Fruit fly (Drosophila melanogaster): ENCODE data around the gene CG17298.
A peak's percentile ranks its signal among the peaks of the same experiment; 100 is the strongest.

Gene CG17298

DNA sequence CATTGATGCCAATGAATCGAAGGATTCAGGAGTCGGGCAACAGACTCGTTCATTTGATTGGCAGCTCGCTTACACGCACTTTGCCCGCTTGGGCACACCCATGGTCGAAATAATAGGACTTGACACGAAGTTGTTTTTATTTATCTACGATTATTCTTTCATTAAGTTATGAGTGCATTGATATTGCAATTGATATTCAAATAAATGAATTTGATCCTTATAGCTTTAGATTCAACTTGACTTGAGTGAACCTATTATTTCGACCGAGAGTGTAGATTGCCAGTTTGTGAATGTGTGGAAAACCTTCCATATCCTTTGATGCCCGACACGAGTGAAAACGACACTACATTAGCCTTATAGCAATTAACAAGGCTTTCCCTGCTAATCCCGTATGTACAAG, 47.5 kb downstream of the CG17298 start:
- TF ChIP-seq Hr78 (GFP tag; optimal IDR thresholded peaks at IDR 0.05) (no peak), CG32264 (GFP tag; optimal IDR thresholded peaks at IDR 0.05) (no peak), Abd-B (GFP tag; optimal IDR thresholded peaks at IDR 0.05) (no peak), foxo (GFP tag; optimal IDR thresholded peaks at IDR 0.05) (peak in 1 of 2 experiments; percentile 59), fru (GFP tag; optimal IDR thresholded peaks at IDR 0.05) (peak; percentile 48), N (GFP tag; optimal IDR thresholded peaks at IDR 0.05) (no peak), Hnf4 (GFP tag; optimal IDR thresholded peaks at IDR 0.05) (peak; percentile 34), Jra (GFP tag; optimal IDR thresholded peaks at IDR 0.05) (no peak), sv (GFP tag; optimal IDR thresholded peaks at IDR 0.05) (no peak), brk (GFP tag; optimal IDR thresholded peaks at IDR 0.05) (no peak), HLH106 (tag; optimal IDR thresholded peaks at IDR 0.05) (peak; percentile 43), dl (GFP tag; optimal IDR thresholded peaks at IDR 0.05; ENCODE audit: insufficient read depth in 1 of 2, partially characterized antibody in 2 of 2) (no peak), Dfd (GFP tag; optimal IDR thresholded peaks at IDR 0.05) (no peak), Sp1 (GFP tag; optimal IDR thresholded peaks at IDR 0.05) (peak; percentile 56), pan (optimal IDR thresholded peaks at IDR 0.05) (no peak), br (GFP tag; optimal IDR thresholded peaks at IDR 0.05) (peak; percentile 40), dsf (GFP tag; optimal IDR thresholded peaks at IDR 0.05; ENCODE audit: borderline replicate concordance) (no peak), Mio (GFP tag; optimal IDR thresholded peaks at IDR 0.05) (no peak), woc (GFP tag; optimal IDR thresholded peaks at IDR 0.05) (no peak), h (GFP tag; optimal IDR thresholded peaks at IDR 0.05) (peak; percentile 52), usp (GFP tag; optimal IDR thresholded peaks at IDR 0.05) (no peak), CG9705 (GFP tag; optimal IDR thresholded peaks at IDR 0.05) (no peak), rgr (GFP tag; optimal IDR thresholded peaks at IDR 0.05) (peak; percentile 58), Vsx2 (GFP tag; optimal IDR thresholded peaks at IDR 0.05; ENCODE audit: partially characterized antibody) (no peak), CrebA (GFP tag; optimal IDR thresholded peaks at IDR 0.05; ENCODE audit: borderline replicate concordance) (no peak), psq (GFP tag; optimal IDR thresholded peaks at IDR 0.05) (peak; percentile 33), sage (GFP tag; optimal IDR thresholded peaks at IDR 0.05) (no peak), GATAd (GFP tag; optimal IDR thresholded peaks at IDR 0.05) (no peak), lola (GFP tag; optimal IDR thresholded peaks at IDR 0.05) (no peak), dmrt93B (GFP tag; optimal IDR thresholded peaks at IDR 0.05) (no peak), ey (GFP tag; optimal IDR thresholded peaks at IDR 0.05) (peak; percentile 46), tai (GFP tag; optimal IDR thresholded peaks at IDR 0.05) (no peak), OdsH (GFP tag; optimal IDR thresholded peaks at IDR 0.05) (peak; percentile 33), Rel (GFP tag; optimal IDR thresholded peaks at IDR 0.05) (no peak), Rel (tag; optimal IDR thresholded peaks at IDR 0.05) (no peak), Myc (optimal IDR thresholded peaks at IDR 0.05) (no peak), Dif (GFP tag; optimal IDR thresholded peaks at IDR 0.05; ENCODE audit: partially characterized antibody) (no peak), Hr83 (GFP tag; optimal IDR thresholded peaks at IDR 0.05; ENCODE audit: poor library complexity, severe bottlenecking) (no peak), jim (GFP tag; optimal IDR thresholded peaks at IDR 0.05) (no peak)

DNA sequence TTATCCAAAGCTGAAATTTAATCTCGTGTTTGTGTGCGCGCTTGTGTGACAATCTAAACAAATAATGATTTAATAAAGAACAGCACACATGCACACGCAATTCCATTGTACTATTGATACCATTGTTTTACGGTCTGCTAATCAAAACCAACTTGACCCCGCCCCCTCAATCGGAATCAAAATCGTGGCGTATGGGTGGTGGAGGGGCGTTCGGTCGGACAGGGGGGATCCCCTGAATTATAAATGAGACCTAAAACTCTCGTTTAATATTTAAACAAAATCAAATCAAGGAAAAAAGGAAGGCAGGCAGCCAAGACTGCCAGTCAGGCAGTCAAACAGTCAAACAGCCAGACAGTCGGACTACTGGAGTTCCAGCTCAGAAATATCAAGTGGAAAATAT, 48.2 kb downstream of the CG17298 start:
- TF ChIP-seq HLH106 (tag; optimal IDR thresholded peaks at IDR 0.05) (no peak), brk (GFP tag; optimal IDR thresholded peaks at IDR 0.05) (no peak), Rel (GFP tag; optimal IDR thresholded peaks at IDR 0.05) (no peak), Rel (tag; optimal IDR thresholded peaks at IDR 0.05) (peak; percentile 75)

All from whole organism, wandering third instar larva.